Fruit fly (Drosophila melanogaster) whole organism, embryonic: ENCODE measurements around the gene CG12674.

Experiments
- Ada2b ChIP-seq: fragments of 200-800 bp; sonication (Bioruptor generic); IDR thresholded peaks from 2 replicates; pipeline ENCODE4 v1.3.6; 2022; ENCODE audit warnings: missing biosample characterization, missing genetic modification characterization
- Antp ChIP-seq: fragments of 200-800 bp; sonication (Bioruptor generic); optimal IDR thresholded peaks from 3 replicates; lab custom pipeline; 2016; ENCODE audit warnings: missing biosample characterization, missing genetic modification characterization
- Atf-2 ChIP-seq: fragments of 200-800 bp; sonication (Bioruptor generic); optimal IDR thresholded peaks from 2 replicates; lab custom pipeline; 2016; ENCODE audit warnings: missing biosample characterization, missing genetic modification characterization
- Bdp1 ChIP-seq: fragments of 200-800 bp; sonication (Bioruptor generic); optimal IDR thresholded peaks from 3 replicates; lab custom pipeline; 2016; ENCODE audit warnings: missing biosample characterization, missing genetic modification characterization
- Blimp-1 ChIP-seq: fragments of 200-800 bp; sonication (Bioruptor generic); optimal IDR thresholded peaks from 3 replicates; lab custom pipeline; 2018; ENCODE audit warnings: missing biosample characterization, missing genetic modification characterization, mild to moderate bottlenecking, moderate library complexity, missing genetic modification reagents
- CG10959 ChIP-seq: fragments of 200-800 bp; sonication (Bioruptor generic); IDR thresholded peaks from 2 replicates; pipeline ENCODE4 v1.3.6; 2022; ENCODE audit warnings: missing biosample characterization, missing genetic modification characterization
- CG11696 ChIP-seq: fragments of 200-800 bp; sonication (Bioruptor generic); IDR thresholded peaks from 2 replicates; pipeline ENCODE4 v1.3.6; 2022; ENCODE audit warnings: missing biosample characterization, missing genetic modification characterization
- CG12236 ChIP-seq: fragments of 200-800 bp; sonication (Bioruptor generic); optimal IDR thresholded peaks from 2 replicates; lab custom pipeline; 2016; ENCODE audit warnings: missing biosample characterization, missing genetic modification characterization
- CG12942 ChIP-seq: fragments of 200-800 bp; sonication (Bioruptor generic); optimal IDR thresholded peaks from 3 replicates; lab custom pipeline; 2016; ENCODE audit warnings: missing biosample characterization, missing genetic modification characterization
- CG14667 ChIP-seq: fragments of 200-800 bp; sonication (Bioruptor generic); IDR thresholded peaks from 2 replicates; pipeline ENCODE4 v1.3.6; 2022; ENCODE audit warnings: missing biosample characterization, missing genetic modification characterization
- CG32767 ChIP-seq: fragments of 200-800 bp; sonication (Bioruptor generic); IDR thresholded peaks from 2 replicates; pipeline ENCODE4 v1.3.6; 2022; ENCODE audit warnings: missing biosample characterization, missing genetic modification characterization
- CG4328 ChIP-seq: fragments of 200-800 bp; sonication (Bioruptor generic); optimal IDR thresholded peaks from 3 replicates; lab custom pipeline; 2017; ENCODE audit warnings: missing biosample characterization, missing genetic modification reagents, missing genetic modification characterization
- CG4360 ChIP-seq: fragments of 200-800 bp; sonication (Bioruptor generic); IDR thresholded peaks from 2 replicates; pipeline ENCODE4 v1.3.6; 2022; ENCODE audit warnings: missing biosample characterization, missing genetic modification characterization
- CG5180 ChIP-seq: fragments of 200-800 bp; sonication (Bioruptor generic); optimal IDR thresholded peaks from 3 replicates; lab custom pipeline; 2017; ENCODE audit warnings: missing biosample characterization, missing genetic modification characterization, mild to moderate bottlenecking, moderate library complexity, missing genetic modification reagents
- CG5953 ChIP-seq: fragments of 200-800 bp; sonication (Bioruptor generic); IDR thresholded peaks from 2 replicates; pipeline ENCODE4 v1.3.6; 2022; ENCODE audit warnings: missing biosample characterization, missing genetic modification characterization
- CG6175 ChIP-seq: fragments of 200-800 bp; sonication (Bioruptor generic); IDR thresholded peaks from 3 replicates; pipeline ENCODE4 v1.3.6; 2022; ENCODE audit warnings: missing biosample characterization, missing genetic modification characterization
- CG6272 ChIP-seq: fragments of 200-800 bp; sonication (Bioruptor generic); IDR thresholded peaks from 2 replicates; pipeline ENCODE4 v1.3.6; 2022; ENCODE audit warnings: missing biosample characterization, missing genetic modification characterization
- CG6689 ChIP-seq: fragments of 200-800 bp; sonication (Bioruptor generic); IDR thresholded peaks from 2 replicates; pipeline ENCODE4 v1.3.6; 2022; ENCODE audit warnings: missing biosample characterization, missing genetic modification characterization
- CG6791 ChIP-seq: fragments of 200-800 bp; sonication (Bioruptor generic); IDR thresholded peaks from 3 replicates; pipeline ENCODE4 v1.3.6; 2022; ENCODE audit warnings: missing biosample characterization, missing genetic modification characterization; ENCODE audit not compliant: partially characterized antibody
- CG7271 ChIP-seq: fragments of 200-800 bp; sonication (Bioruptor generic); optimal IDR thresholded peaks from 2 replicates; lab custom pipeline; 2018; ENCODE audit warnings: missing biosample characterization, mild to moderate bottlenecking, missing genetic modification characterization, moderate library complexity
- CG7928 ChIP-seq: fragments of 200-800 bp; sonication (Bioruptor generic); optimal IDR thresholded peaks from 2 replicates; lab custom pipeline; 2017; ENCODE audit warnings: missing biosample characterization, mild to moderate bottlenecking, missing genetic modification characterization
- CG8089 ChIP-seq: fragments of 200-800 bp; sonication (Bioruptor generic); optimal IDR thresholded peaks from 3 replicates; lab custom pipeline; 2016; ENCODE audit warnings: missing biosample characterization, missing genetic modification characterization
- CoRest ChIP-seq: fragments of 200-800 bp; sonication (Bioruptor generic); optimal IDR thresholded peaks from 3 replicates; lab custom pipeline; 2018; ENCODE audit warnings: missing biosample characterization, mild to moderate bottlenecking, missing genetic modification characterization, moderate library complexity
- Dip2 ChIP-seq: fragments of 200-800 bp; sonication (Bioruptor generic); IDR thresholded peaks from 2 replicates; pipeline ENCODE4 v1.3.6; 2022; ENCODE audit warnings: missing biosample characterization, missing genetic modification characterization
- E2f1 ChIP-seq: fragments of 200-800 bp; sonication (Bioruptor generic); IDR thresholded peaks from 2 replicates; pipeline ENCODE4 v1.3.6; 2022; ENCODE audit warnings: missing biosample characterization, missing genetic modification characterization
- Ets65A ChIP-seq: fragments of 200-800 bp; sonication (Bioruptor generic); peaks from one replicate; lab custom pipeline; 2016; ENCODE audit warnings: missing biosample characterization, missing genetic modification characterization
- Hmr ChIP-seq: fragments of 200-800 bp; sonication (Bioruptor generic); optimal IDR thresholded peaks from 3 replicates; lab custom pipeline; 2017; ENCODE audit warnings: mild to moderate bottlenecking, missing biosample characterization, missing genetic modification reagents, missing genetic modification characterization
- Jarid2 ChIP-seq: fragments of 200-800 bp; sonication (Bioruptor generic); optimal IDR thresholded peaks from 3 replicates; lab custom pipeline; 2017; ENCODE audit warnings: mild to moderate bottlenecking, missing biosample characterization, missing genetic modification reagents, missing genetic modification characterization
- MESR4 ChIP-seq: fragments of 200-800 bp; sonication (Bioruptor generic); optimal IDR thresholded peaks from 2 replicates; lab custom pipeline; 2018; ENCODE audit warnings: missing biosample characterization, mild to moderate bottlenecking, missing genetic modification characterization, moderate library complexity
- NC2α ChIP-seq: fragments of 200-800 bp; sonication (Bioruptor generic); optimal IDR thresholded peaks from 2 replicates; lab custom pipeline; 2016; ENCODE audit warnings: missing biosample characterization, missing genetic modification characterization
- Ptx1 ChIP-seq: fragments of 200-800 bp; sonication (Bioruptor generic); IDR thresholded peaks from 2 replicates; pipeline ENCODE4 v1.3.6; 2022; ENCODE audit warnings: missing biosample characterization, missing genetic modification characterization
- Rfx ChIP-seq: fragments of 200-800 bp; sonication (Bioruptor generic); IDR thresholded peaks from 2 replicates; pipeline ENCODE4 v1.3.6; 2022; ENCODE audit warnings: missing biosample characterization, missing genetic modification characterization
- Ssrp ChIP-seq: fragments of 200-800 bp; sonication (Bioruptor generic); optimal IDR thresholded peaks from 2 replicates; lab custom pipeline; 2018; ENCODE audit warnings: missing biosample characterization, mild to moderate bottlenecking, missing genetic modification characterization, moderate library complexity
- Taf1 ChIP-seq: fragments of 200-800 bp; sonication (Bioruptor generic); IDR thresholded peaks from 2 replicates; pipeline ENCODE4 v1.3.6; 2022; ENCODE audit warnings: missing biosample characterization, missing genetic modification characterization
- al ChIP-seq: fragments of 200-800 bp; sonication (Bioruptor generic); IDR thresholded peaks from 2 replicates; pipeline ENCODE4 v1.3.6; 2022; ENCODE audit warnings: missing biosample characterization, missing genetic modification characterization
- ara ChIP-seq: fragments of 200-800 bp; sonication (Bioruptor generic); IDR thresholded peaks from 2 replicates; pipeline ENCODE4 v1.3.6; 2022; ENCODE audit warnings: missing biosample characterization, missing genetic modification characterization
- ase ChIP-seq: fragments of 200-800 bp; sonication (Bioruptor generic); IDR thresholded peaks from 3 replicates; pipeline ENCODE4 v1.3.6; 2022; ENCODE audit warnings: missing biosample characterization, missing genetic modification characterization
- chm ChIP-seq: fragments of 200-800 bp; sonication (Bioruptor generic); IDR thresholded peaks from 2 replicates; pipeline ENCODE4 v1.3.6; 2022; ENCODE audit warnings: missing biosample characterization, missing genetic modification characterization
- ci ChIP-seq: fragments of 200-800 bp; sonication (Bioruptor generic); IDR thresholded peaks from 3 replicates; pipeline ENCODE4 v1.3.6; 2022; ENCODE audit warnings: missing biosample characterization, missing genetic modification characterization
- gro ChIP-seq: fragments of 200-800 bp; sonication (Bioruptor generic); optimal IDR thresholded peaks from 2 replicates; lab custom pipeline; 2016; ENCODE audit warnings: missing biosample characterization, missing genetic modification characterization
- h ChIP-seq: fragments of >200 bp; optimal IDR thresholded peaks from 2 replicates; lab custom pipeline; 2017
- hbn ChIP-seq: fragments of 200-800 bp; sonication (Bioruptor generic); IDR thresholded peaks from 2 replicates; pipeline ENCODE4 v1.3.6; 2022; ENCODE audit warnings: missing biosample characterization, missing genetic modification characterization; ENCODE audit not compliant: partially characterized antibody
- nerfin-2 ChIP-seq: fragments of 200-800 bp; sonication (Bioruptor generic); IDR thresholded peaks from 2 replicates; pipeline ENCODE4 v1.3.6; 2022; ENCODE audit warnings: missing biosample characterization, missing genetic modification characterization; ENCODE audit not compliant: partially characterized antibody
- pan ChIP-seq, 4 experiments: fragments of >200 bp in 3 of 4; fragments of 200-800 bp in 1 of 4; sonication (Bioruptor generic) in 1 of 4; optimal IDR thresholded peaks in 3 of 4; IDR thresholded peaks in 1 of 4; 2 replicates each; pipeline versions ENCODE4 v1.3.6 to Lab custom; 2017 to 2022; ENCODE audit warnings: missing biosample characterization in 2 of 4, missing genetic modification characterization in 2 of 4, mixed read lengths in 1 of 4
- pho ChIP-seq: fragments of 200-800 bp; sonication (Bioruptor generic); optimal IDR thresholded peaks from 2 replicates; lab custom pipeline; 2016; ENCODE audit warnings: missing biosample characterization, missing genetic modification characterization
- pros ChIP-seq: fragments of 200-800 bp; sonication (Bioruptor generic); optimal IDR thresholded peaks from 3 replicates; lab custom pipeline; 2019; ENCODE audit warnings: missing biosample characterization, mild to moderate bottlenecking, missing genetic modification characterization, moderate library complexity
- salm ChIP-seq: fragments of 200-800 bp; sonication (Bioruptor generic); optimal IDR thresholded peaks from 2 replicates; lab custom pipeline; 2018; ENCODE audit warnings: missing biosample characterization, mild to moderate bottlenecking, missing genetic modification characterization
- sqz ChIP-seq: fragments of 200-800 bp; sonication (Bioruptor generic); optimal IDR thresholded peaks from 3 replicates; lab custom pipeline; 2018; ENCODE audit warnings: missing biosample characterization, mild to moderate bottlenecking, missing genetic modification characterization
- tx ChIP-seq: fragments of 200-800 bp; sonication (Bioruptor generic); optimal IDR thresholded peaks from 2 replicates; lab custom pipeline; 2016; ENCODE audit warnings: missing biosample characterization, missing genetic modification characterization
- unc-4 ChIP-seq: fragments of 200-800 bp; sonication (Bioruptor generic); IDR thresholded peaks from 2 replicates; pipeline ENCODE4 v1.3.6; 2022; ENCODE audit warnings: missing biosample characterization, missing genetic modification characterization; ENCODE audit not compliant: partially characterized antibody
- wdn ChIP-seq: fragments of 200-800 bp; sonication (Bioruptor generic); IDR thresholded peaks from 2 replicates; pipeline ENCODE4 v1.3.6; 2022; ENCODE audit warnings: missing biosample characterization, missing genetic modification characterization

The CG12674 gene

DNA sequence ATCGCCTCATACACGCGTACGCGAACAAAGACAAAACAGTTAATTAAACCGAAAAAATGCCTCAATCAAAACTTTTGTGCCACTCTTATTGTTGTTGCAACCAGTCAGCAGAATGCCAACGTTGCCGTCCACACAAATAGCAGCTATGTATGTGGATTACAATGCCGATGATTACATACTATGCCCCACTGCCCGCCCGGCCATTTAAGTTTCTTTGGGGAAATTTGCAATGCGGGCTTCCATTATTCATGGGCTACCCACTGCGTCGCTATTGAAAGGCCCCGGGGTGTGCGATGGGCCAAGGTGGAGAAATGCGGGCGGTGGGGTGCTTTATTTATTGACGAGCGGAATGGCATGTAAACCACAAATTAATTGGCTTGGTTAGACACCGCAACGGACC lies 4.6 kb downstream of the CG12674 start (continued):
- TF ChIP-seq E2f1 (GFP tag; lab: Robert Waterston, UW), result peak; percentile 27; the same call in 1 of the 2 replicates
- no peak for TF ChIP-seq pho (GFP tag; lab: Kevin White, UChicago)
- TF ChIP-seq CG11696 (GFP tag; lab: Robert Waterston, UW), result peak; percentile 81
- no peak for TF ChIP-seq CG12942
- 0 out of 3 replicates have a peak, but pooled peaks have one; percentile 6 for TF ChIP-seq ase
- peak; percentile 32; the same call in 1 of the 2 replicates for TF ChIP-seq CG6689 (GFP tag; lab: Robert Waterston, UW)
- TF ChIP-seq CG6175 (GFP tag; lab: Robert Waterston, UW), result no peak
- no peak for TF ChIP-seq Blimp-1
- TF ChIP-seq Dip2 (GFP tag; lab: Robert Waterston, UW), result no peak
- no peak for TF ChIP-seq tx (GFP tag; lab: Kevin White, UChicago)
- TF ChIP-seq CG12236 (GFP tag; lab: Kevin White, UChicago), result no peak
- peak; percentile 50; the same call in 2 of the 3 replicates for TF ChIP-seq ci
- TF ChIP-seq al (GFP tag; lab: Robert Waterston, UW), result no peak
- TF ChIP-seq MESR4 (GFP tag; lab: Kevin White, UChicago), result no peak
- no peak for TF ChIP-seq NC2α
- no peak for TF ChIP-seq pros (GFP tag; lab: Kevin White, UChicago)
- no peak for TF ChIP-seq hbn
- TF ChIP-seq CG6272 (GFP tag; lab: Robert Waterston, UW), result 0 out of 2 replicates have a peak, but pooled peaks have one; percentile 20
- no peak for TF ChIP-seq Taf1 (GFP tag; lab: Robert Waterston, UW)
- no peak for TF ChIP-seq salm (tag; lab: Kevin White, UChicago)
- TF ChIP-seq CG7928 (GFP tag; lab: Kevin White, UChicago), result no peak
- TF ChIP-seq CG5953 (GFP tag; lab: Robert Waterston, UW), result no peak
- no peak for TF ChIP-seq CoRest
- no peak for TF ChIP-seq nerfin-2
- peak; percentile 7; the same call in 1 of the 2 replicates for TF ChIP-seq Ada2b
- 0 out of 2 replicates have a peak, but pooled peaks have one; percentile 28 for TF ChIP-seq CG14667
- no peak for TF ChIP-seq CG8089 (GFP tag; lab: Kevin White, UChicago)
- no peak for TF ChIP-seq unc-4 (GFP tag; lab: Robert Waterston, UW)
- no peak for TF ChIP-seq gro (GFP tag; lab: Kevin White, UChicago)
- 0 out of 2 replicates have a peak, but pooled peaks have one; percentile 31 for TF ChIP-seq ara (GFP tag; lab: Robert Waterston, UW)
- TF ChIP-seq Rfx (GFP tag; lab: Robert Waterston, UW), result peak; percentile 45; the same call in 1 of the 2 replicates
- TF ChIP-seq Bdp1 (GFP tag; lab: Kevin White, UChicago), result no peak
- TF ChIP-seq CG6791, result no peak
- TF ChIP-seq Jarid2 (GFP tag; lab: Kevin White, UChicago), result no peak
- TF ChIP-seq Ets65A (GFP tag; lab: Kevin White, UChicago), result peak; percentile 17
- TF ChIP-seq Ssrp (tag; lab: Kevin White, UChicago), result no peak
- no peak for TF ChIP-seq CG10959 (GFP tag; lab: Robert Waterston, UW)
- no peak for TF ChIP-seq Antp (GFP tag; lab: Kevin White, UChicago)
- TF ChIP-seq chm (GFP tag; lab: Robert Waterston, UW), result no peak
- TF ChIP-seq CG5180 (GFP tag; lab: Kevin White, UChicago), result no peak
- TF ChIP-seq sqz (GFP tag; lab: Kevin White, UChicago), result no peak
- no peak for TF ChIP-seq CG4328 (GFP tag; lab: Kevin White, UChicago)
- 0 out of 2 replicates have a peak, but pooled peaks have one; percentile 23 for TF ChIP-seq wdn (GFP tag; lab: Robert Waterston, UW)
- TF ChIP-seq CG32767 (GFP tag; lab: Robert Waterston, UW), result no peak
- TF ChIP-seq pan (optimal IDR thresholded peaks at IDR 0.05; lab: Kevin White, UChicago), result no peak
- peak in 1 of 2 experiments; percentile 29 for TF ChIP-seq pan (GFP tag; optimal IDR thresholded peaks at IDR 0.05 in 1 of 2, IDR thresholded peaks at IDR 0.05 in 1 of 2)
- TF ChIP-seq Atf-2 (GFP tag; lab: Kevin White, UChicago), result no peak
- no peak for TF ChIP-seq CG7271 (tag; lab: Kevin White, UChicago)
- 0 out of 2 replicates have a peak, but pooled peaks have one; percentile 33 for TF ChIP-seq CG4360 (GFP tag; lab: Robert Waterston, UW)
- peak; percentile 17 for TF ChIP-seq Hmr (GFP tag; lab: Kevin White, UChicago)
- TF ChIP-seq h (lab: Kevin White, UChicago), result no peak
- peak; percentile 66 for TF ChIP-seq Ptx1 (GFP tag; lab: Robert Waterston, UW)
